Worm (Caenorhabditis elegans): ENCODE measurements around the gene nspg-7.1.

DNA sequence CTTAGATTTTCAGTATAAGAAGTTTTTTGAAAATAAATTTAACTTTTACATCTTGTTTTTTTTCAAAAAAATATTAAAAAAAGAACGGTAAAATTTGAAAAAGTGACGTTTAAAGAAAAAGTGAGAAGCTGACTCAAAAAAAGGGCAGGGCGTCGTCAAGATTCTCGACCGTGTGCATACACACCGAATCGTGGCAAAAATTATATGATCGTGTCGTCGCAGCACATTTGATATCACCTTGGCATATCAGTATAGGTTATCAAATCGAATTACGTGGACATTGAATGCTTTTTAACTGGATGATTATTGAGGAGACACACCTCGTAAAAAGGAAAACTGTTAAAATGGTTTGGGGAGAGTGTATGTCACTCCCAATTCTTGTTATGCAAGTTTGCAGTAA lies 2.4 kb upstream of the nspg-7.1 start:
- TF ChIP-seq him-1 (tag; optimal IDR thresholded peaks at IDR 0.05) (no peak), W03F9.2 (tag; optimal IDR thresholded peaks at IDR 0.05) (no peak)
